Worm (Caenorhabditis elegans) whole organism, early embryonic: Measurements from ENCODE around the gene F23D12.7.

ENCODE experiments used
- B0310.2 ChIP-seq: sonication (generic microtip); optimal IDR thresholded peaks from 2 replicates; lab custom pipeline; 2016; ENCODE audit warnings: mild to moderate bottlenecking, missing genetic modification characterization, missing compliant biosample characterization
- F13C5.2 ChIP-seq: sonication (generic microtip); optimal IDR thresholded peaks from 2 replicates; lab custom pipeline; 2017; ENCODE audit warnings: mild to moderate bottlenecking, missing genetic modification characterization, inconsistent platforms, missing compliant biosample characterization
- aly-1 ChIP-seq: sonication (generic microtip); optimal IDR thresholded peaks from 2 replicates; lab custom pipeline; 2016; ENCODE audit warnings: missing genetic modification characterization, missing compliant biosample characterization
- ama-1 ChIP-seq: fragments of 150-350 bp; optimal IDR thresholded peaks from 2 replicates; lab custom pipeline; 2014
- ceh-13 ChIP-seq: fragments of 200-800 bp; sonication (Bioruptor generic); optimal IDR thresholded peaks from 2 replicates; lab custom pipeline; 2018; ENCODE audit warnings: mild to moderate bottlenecking, missing genetic modification characterization, missing compliant biosample characterization
- ceh-36 ChIP-seq: sonication (generic microtip); optimal IDR thresholded peaks from 2 replicates; lab custom pipeline; 2016; ENCODE audit warnings: missing genetic modification characterization, inconsistent platforms, missing compliant biosample characterization
- ets-7 ChIP-seq: sonication (generic microtip); optimal IDR thresholded peaks from 2 replicates; lab custom pipeline; 2016; ENCODE audit warnings: missing genotype, missing genetic modification characterization, missing compliant biosample characterization
- flt-1 ChIP-seq: fragments of 200-800 bp; sonication (Bioruptor generic); IDR thresholded peaks from 2 replicates; pipeline ENCODE4 v1.3.6; 2022; ENCODE audit warnings: missing genetic modification characterization, missing compliant biosample characterization
- hmbx-1 ChIP-seq: sonication (generic microtip); optimal IDR thresholded peaks from 2 replicates; lab custom pipeline; 2016; ENCODE audit warnings: mild to moderate bottlenecking, missing genetic modification characterization, missing compliant biosample characterization
- hmg-4 ChIP-seq: fragments of 200-800 bp; sonication (Bioruptor generic); optimal IDR thresholded peaks from 2 replicates; lab custom pipeline; 2018; ENCODE audit warnings: mild to moderate bottlenecking, missing genetic modification characterization, missing compliant biosample characterization
- hnd-1 ChIP-seq: sonication (generic microtip); optimal IDR thresholded peaks from 2 replicates; lab custom pipeline; 2016; ENCODE audit warnings: missing genetic modification characterization, missing compliant biosample characterization
- pes-1 ChIP-seq: fragments of 200-800 bp; sonication (Bioruptor generic); IDR thresholded peaks from 2 replicates; pipeline ENCODE4 v1.3.6; 2022; ENCODE audit warnings: missing genetic modification reagents, missing genetic modification characterization, missing compliant biosample characterization
- scrt-1 ChIP-seq: fragments of 200-800 bp; sonication (Bioruptor generic); IDR thresholded peaks from 2 replicates; pipeline ENCODE4 v1.3.6; 2022; ENCODE audit warnings: missing genetic modification characterization, missing compliant biosample characterization
- sea-1 ChIP-seq: fragments of 200-800 bp; sonication (Bioruptor generic); conservative IDR thresholded peaks from 2 replicates; pipeline ENCODE4 v1.3.6; 2022; ENCODE audit warnings: missing genetic modification characterization, missing compliant biosample characterization
- tbx-11 ChIP-seq: fragments of 200-800 bp; sonication (Bioruptor generic); IDR thresholded peaks from 2 replicates; pipeline ENCODE4 v1.3.6; 2022; ENCODE audit warnings: missing genetic modification characterization, missing compliant biosample characterization
- tbx-37 ChIP-seq: fragments of 200-800 bp; sonication (Bioruptor generic); conservative IDR thresholded peaks from 2 replicates; pipeline ENCODE4 v1.3.6; 2022; ENCODE audit warnings: missing genetic modification reagents, missing genetic modification characterization, missing compliant biosample characterization
- tra-4 ChIP-seq: sonication (generic microtip); optimal IDR thresholded peaks from 2 replicates; lab custom pipeline; 2017; ENCODE audit warnings: missing genetic modification characterization, missing compliant biosample characterization

F23D12.7 gene

DNA sequence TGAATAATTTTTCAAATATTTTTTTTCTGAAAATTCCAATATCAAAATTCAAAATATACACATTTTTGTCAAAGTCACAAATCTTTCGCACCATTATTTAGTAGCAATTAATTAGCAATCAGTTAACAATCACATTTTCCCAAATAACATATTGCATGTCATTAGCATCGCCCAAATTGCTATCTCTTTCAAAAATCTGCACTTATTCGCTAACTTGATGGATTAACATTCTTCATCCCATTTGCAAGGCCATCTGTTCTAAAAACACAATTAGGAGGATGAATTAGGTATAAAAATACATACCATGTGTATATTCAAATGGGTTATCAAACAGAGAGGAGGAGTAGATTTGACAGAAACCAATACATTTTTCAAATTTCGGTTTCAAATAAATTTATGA, 33.7 kb upstream of the F23D12.7 start:
- TF ChIP-seq F13C5.2 (tag; lab: Kevin White, UChicago) (no peak), scrt-1 (no peak), hmbx-1 (no peak), ceh-13 (no peak), ets-7 (no peak), hmg-4 (GFP tag; lab: Kevin White, UChicago) (no peak), tbx-37 (GFP tag; lab: Robert Waterston, UW) (no peak), flt-1 (GFP tag; lab: Robert Waterston, UW) (no peak), ama-1 (lab: Kevin White, UChicago) (no peak)

DNA sequence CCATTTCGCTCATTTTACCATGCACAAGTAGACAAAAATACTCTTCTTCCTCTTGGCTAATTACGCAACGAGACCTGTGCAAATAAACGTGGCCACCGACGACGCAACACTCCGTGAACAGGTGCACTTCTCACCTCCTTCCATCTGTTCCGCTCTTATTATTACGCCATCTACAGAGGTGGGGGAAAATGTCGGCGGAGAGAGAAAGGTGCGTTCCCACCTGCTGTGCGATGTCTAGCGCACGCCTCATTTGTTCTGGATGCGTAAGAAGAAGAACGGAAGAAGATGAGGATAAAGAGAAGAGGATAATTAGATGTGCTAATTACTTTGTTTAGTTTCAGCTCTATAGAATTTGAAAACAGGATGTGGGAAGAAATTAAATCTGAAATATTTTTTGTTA, 32.9 kb upstream of the F23D12.7 start:
- TF ChIP-seq ama-1 (lab: Kevin White, UChicago) (no peak), aly-1 (no peak), ceh-36 (no peak), hmg-4 (GFP tag; lab: Kevin White, UChicago) (peak; percentile 55), tbx-11 (GFP tag; lab: Robert Waterston, UW) (no peak), pes-1 (GFP tag; lab: Robert Waterston, UW) (no peak; the same call in 1 of the 2 replicates), ets-7 (peak; percentile 75), sea-1 (0 out of 2 replicates have a peak, but pooled peaks have one; percentile 21), flt-1 (GFP tag; lab: Robert Waterston, UW) (0 out of 2 replicates have a peak, but pooled peaks have one; percentile 45), F13C5.2 (tag; lab: Kevin White, UChicago) (no peak), scrt-1 (no peak)

- TF ChIP-seq aly-1 (no peak), tbx-37 (GFP tag; lab: Robert Waterston, UW) (no peak), ceh-36 (no peak), ets-7 (no peak), ama-1 (lab: Kevin White, UChicago) (no peak), F13C5.2 (tag; lab: Kevin White, UChicago) (no peak), hmg-4 (GFP tag; lab: Kevin White, UChicago) (no peak), scrt-1 (no peak), flt-1 (GFP tag; lab: Robert Waterston, UW) (no peak), tra-4 (tag; lab: Kevin White, UChicago) (no peak), hnd-1 (tag; lab: Kevin White, UChicago) (no peak)
These were observed 31.2 kb upstream of the F23D12.7 start, which contains the start of gene M163.8 for ce11 chrX:14484827-14485226. Gene M163.8, plus strand, starts transcription at chrX:14485127.

DNA sequence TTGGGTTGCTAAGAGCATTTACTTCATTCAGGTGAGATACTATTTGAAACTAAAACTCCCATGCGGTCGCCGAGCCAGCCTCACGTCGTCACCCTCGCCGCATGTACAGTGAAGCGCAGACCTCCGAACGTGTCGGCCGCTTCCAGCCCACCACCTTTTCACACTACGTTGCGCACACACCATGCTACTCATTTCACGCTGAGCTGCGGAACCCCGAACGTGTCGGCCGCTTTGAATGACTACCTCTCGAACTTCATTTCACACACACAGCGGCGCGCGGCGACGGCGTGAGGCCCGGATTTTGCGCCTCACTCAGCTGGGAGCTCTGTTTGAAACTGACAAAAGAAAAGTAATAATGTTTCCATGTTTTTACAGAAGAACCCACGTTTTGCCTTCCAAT, 28.0 kb upstream of the F23D12.7 start:
- TF ChIP-seq aly-1: no peak
- TF ChIP-seq scrt-1: no peak
- TF ChIP-seq tra-4 (tag; lab: Kevin White, UChicago): no peak
- no peak for TF ChIP-seq sea-1
- no peak for TF ChIP-seq hmg-4 (GFP tag; lab: Kevin White, UChicago)
- no peak for TF ChIP-seq tbx-37 (GFP tag; lab: Robert Waterston, UW)
- TF ChIP-seq hnd-1 (tag; lab: Kevin White, UChicago): no peak
- TF ChIP-seq tbx-11 (GFP tag; lab: Robert Waterston, UW): 0 out of 2 replicates have a peak, but pooled peaks have one; percentile 22

DNA sequence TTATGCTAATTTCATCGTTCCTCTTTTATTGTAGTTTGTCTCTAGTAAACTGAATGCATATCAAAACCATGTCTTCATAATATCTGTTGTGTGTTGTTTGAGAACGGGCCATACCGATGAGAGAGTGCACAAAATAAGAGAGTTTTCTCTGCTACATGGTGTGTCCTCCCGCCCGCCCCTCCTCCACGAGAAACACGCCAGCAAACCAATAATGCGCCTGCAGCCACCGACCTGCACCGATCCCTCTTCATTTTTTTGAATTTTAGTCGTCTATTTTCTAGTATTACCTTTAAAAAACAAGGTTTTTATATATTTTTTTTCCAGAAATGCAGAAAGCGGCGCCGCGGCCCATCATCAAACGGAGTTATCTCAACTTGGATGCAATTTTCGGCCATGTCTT, 26.6 kb upstream of the F23D12.7 start, which contains the start of gene gfi-3:
Gene gfi-3 (plus strand): TSS at position 325 of the 400 bp plus-strand sequence.
- TF ChIP-seq hmg-4 (GFP tag; lab: Kevin White, UChicago) (peak; percentile 69), sea-1 (peak; percentile 51; the same call in 1 of the 2 replicates), F13C5.2 (tag; lab: Kevin White, UChicago) (peak; percentile 82), ceh-36 (peak; percentile 9), scrt-1 (0 out of 2 replicates have a peak, but pooled peaks have one; percentile 47), hmbx-1 (no peak), tbx-37 (GFP tag; lab: Robert Waterston, UW) (peak; percentile 48; the same call in 1 of the 2 replicates), ets-7 (no peak), pes-1 (GFP tag; lab: Robert Waterston, UW) (peak; percentile 76), tbx-11 (GFP tag; lab: Robert Waterston, UW) (peak; percentile 47; the same call in 1 of the 2 replicates), hnd-1 (tag; lab: Kevin White, UChicago) (no peak)

ce11 chrX:14478743-14479428, 25.3 kb upstream of the F23D12.7 start, which contains the start of gene M163.11:
Gene M163.11, plus strand, starts transcription at chrX:14479378.
- TF ChIP-seq hnd-1 (tag; lab: Kevin White, UChicago) (no peak), hmbx-1 (no peak), ceh-36 (no peak), ets-7 (no peak), ceh-13 (no peak), F13C5.2 (tag; lab: Kevin White, UChicago) (no peak), sea-1 (no peak)

DNA sequence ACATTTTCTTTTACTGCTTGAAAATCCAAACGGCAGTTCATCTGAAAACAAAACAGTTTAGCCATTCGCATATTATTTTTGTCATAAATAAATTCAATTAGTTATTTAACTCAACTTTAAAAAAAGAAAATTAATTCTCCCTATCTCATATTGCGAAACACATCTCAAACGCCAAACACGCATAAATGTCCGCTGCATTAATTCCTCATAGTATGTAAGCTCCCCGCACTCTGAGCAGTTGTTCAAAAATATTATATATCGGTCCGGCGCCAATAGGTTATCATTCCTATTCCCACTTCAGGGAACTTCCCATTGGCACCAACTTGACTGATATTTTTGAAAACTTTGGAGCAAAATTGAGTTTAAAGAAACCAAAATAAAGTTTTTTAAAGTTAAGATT, 24.6 kb upstream of the F23D12.7 start:
- TF ChIP-seq F13C5.2 (tag; lab: Kevin White, UChicago) (no peak), tbx-37 (GFP tag; lab: Robert Waterston, UW) (no peak), flt-1 (GFP tag; lab: Robert Waterston, UW) (no peak), ceh-13 (no peak), pes-1 (GFP tag; lab: Robert Waterston, UW) (no peak), hnd-1 (tag; lab: Kevin White, UChicago) (no peak), ama-1 (lab: Kevin White, UChicago) (no peak), tra-4 (tag; lab: Kevin White, UChicago) (no peak), scrt-1 (no peak), aly-1 (no peak), hmbx-1 (no peak), tbx-11 (GFP tag; lab: Robert Waterston, UW) (no peak), hmg-4 (GFP tag; lab: Kevin White, UChicago) (no peak), sea-1 (no peak), ets-7 (no peak)

DNA sequence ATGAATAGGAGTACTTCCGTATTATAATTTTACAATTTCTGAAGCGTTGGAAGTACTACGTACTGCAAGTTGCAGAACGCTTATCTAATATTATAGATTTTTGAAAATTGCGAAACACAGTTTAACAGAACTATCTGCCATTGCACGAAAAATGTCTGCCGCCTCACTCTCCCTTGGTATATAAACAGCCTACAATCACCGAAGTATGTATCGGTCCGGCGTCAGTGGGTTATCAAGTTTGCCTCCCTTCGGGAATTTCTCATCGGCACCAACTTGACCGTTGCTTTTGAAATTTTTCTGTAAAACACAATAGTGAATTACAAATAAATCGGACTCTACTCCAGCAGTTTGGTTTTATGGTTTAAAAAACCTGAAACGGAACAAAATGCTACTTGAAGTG, 23.7 kb upstream of the F23D12.7 start:
- no peak for TF ChIP-seq aly-1
- no peak for TF ChIP-seq pes-1 (GFP tag; lab: Robert Waterston, UW)
- TF ChIP-seq flt-1 (GFP tag; lab: Robert Waterston, UW): no peak
- no peak for TF ChIP-seq hmg-4 (GFP tag; lab: Kevin White, UChicago)
- TF ChIP-seq scrt-1: no peak
- TF ChIP-seq F13C5.2 (tag; lab: Kevin White, UChicago): no peak
- TF ChIP-seq B0310.2: no peak
- TF ChIP-seq tra-4 (tag; lab: Kevin White, UChicago): no peak
- TF ChIP-seq ceh-36: no peak
- TF ChIP-seq ets-7: no peak
- TF ChIP-seq ama-1 (lab: Kevin White, UChicago): no peak
- TF ChIP-seq hmbx-1: no peak
- no peak for TF ChIP-seq sea-1
